Worm (Caenorhabditis elegans) whole organism, young adult: ENCODE results near the gene tag-307.

ENCODE experiments used
- B0035.1 ChIP-seq: sonication (generic microtip); optimal IDR thresholded peaks from 2 replicates; lab custom pipeline; 2016; ENCODE audit warnings: missing genetic modification characterization, mild to moderate bottlenecking, missing compliant biosample characterization, missing genotype, missing genetic modification reagents
- F10E7.11 ChIP-seq: sonication (generic microtip); optimal IDR thresholded peaks from 2 replicates; lab custom pipeline; 2017; ENCODE audit warnings: mild to moderate bottlenecking, missing genetic modification characterization, moderate library complexity, missing compliant biosample characterization
- F39B2.1 ChIP-seq: fragments of 200-800 bp; sonication (Bioruptor generic); IDR thresholded peaks from 2 replicates; pipeline ENCODE4 v1.3.6; 2022; ENCODE audit warnings: missing genetic modification reagents, missing genetic modification characterization, missing compliant biosample characterization
- F57C9.4 ChIP-seq: sonication (generic microtip); optimal IDR thresholded peaks from 2 replicates; lab custom pipeline; 2017; ENCODE audit warnings: mild to moderate bottlenecking, missing genetic modification characterization, missing compliant biosample characterization
- T07F8.4 ChIP-seq: sonication (generic microtip); optimal IDR thresholded peaks from 2 replicates; lab custom pipeline; 2016; ENCODE audit warnings: mild to moderate bottlenecking, missing genetic modification characterization, moderate library complexity, missing compliant biosample characterization
- T26A5.8 ChIP-seq: sonication (generic microtip); optimal IDR thresholded peaks from 2 replicates; lab custom pipeline; 2016; ENCODE audit warnings: missing genetic modification characterization, missing compliant biosample characterization
- Y56A3A.18 ChIP-seq: fragments of 200-800 bp; sonication (Bioruptor generic); IDR thresholded peaks from 2 replicates; pipeline ENCODE4 v1.3.6; 2022; ENCODE audit warnings: missing genetic modification reagents, missing genetic modification characterization, missing compliant biosample characterization
- Y67H2A.10 ChIP-seq: fragments of 200-800 bp; sonication (Bioruptor generic); conservative IDR thresholded peaks from 2 replicates; pipeline ENCODE4 v1.3.6; 2022; ENCODE audit warnings: missing genetic modification reagents, missing genetic modification characterization, missing compliant biosample characterization
- ama-1 ChIP-seq, 3 experiments: fragments of 150-350 bp in 1 of 3; sonication (generic microtip) in 2 of 3; optimal IDR thresholded peaks; 2 replicates each; lab custom pipeline; 2014 to 2018; ENCODE audit warnings: missing biosample characterization in 2 of 3, missing genetic modification characterization in 2 of 3, missing genetic modification reagents in 2 of 3
- aptf-3 ChIP-seq: fragments of 200-800 bp; sonication (Bioruptor generic); IDR thresholded peaks from 2 replicates; pipeline ENCODE4 v1.3.6; 2022; ENCODE audit warnings: missing genetic modification characterization, missing compliant biosample characterization
- athp-1 ChIP-seq: sonication (generic microtip); optimal IDR thresholded peaks from 2 replicates; lab custom pipeline; 2017; ENCODE audit warnings: mild to moderate bottlenecking, missing genetic modification characterization, missing compliant biosample characterization
- attf-3 ChIP-seq: fragments of 200-800 bp; sonication (Bioruptor generic); conservative IDR thresholded peaks from 2 replicates; pipeline ENCODE4 v1.3.6; 2022; ENCODE audit warnings: missing genetic modification reagents, missing genetic modification characterization, missing compliant biosample characterization
- attf-5 ChIP-seq: fragments of 200-800 bp; sonication (Bioruptor generic); optimal IDR thresholded peaks from 2 replicates; lab custom pipeline; 2018; ENCODE audit warnings: mild to moderate bottlenecking, missing genetic modification characterization, missing compliant biosample characterization
- ccch-3 ChIP-seq: fragments of 200-800 bp; sonication (Bioruptor generic); optimal IDR thresholded peaks from 2 replicates; lab custom pipeline; 2018; ENCODE audit warnings: mild to moderate bottlenecking, missing genetic modification characterization, missing compliant biosample characterization
- ceh-58 ChIP-seq: fragments of 200-800 bp; sonication (Bioruptor generic); IDR thresholded peaks from 2 replicates; pipeline ENCODE4 v1.3.6; 2022; ENCODE audit warnings: missing genetic modification characterization, missing compliant biosample characterization
- ceh-91 ChIP-seq: fragments of 200-800 bp; sonication (Bioruptor generic); IDR thresholded peaks from 2 replicates; pipeline ENCODE4 v1.3.6; 2022; ENCODE audit warnings: missing genetic modification reagents, missing genetic modification characterization, missing compliant biosample characterization
- chd-7 ChIP-seq: sonication (generic microtip); optimal IDR thresholded peaks from 2 replicates; lab custom pipeline; 2016; ENCODE audit warnings: mild to moderate bottlenecking, missing genetic modification characterization, moderate library complexity, missing compliant biosample characterization
- die-1 ChIP-seq: sonication (generic microtip); optimal IDR thresholded peaks from 2 replicates; lab custom pipeline; 2016; ENCODE audit warnings: missing genotype, mild to moderate bottlenecking, missing genetic modification characterization, missing compliant biosample characterization
- dox-1 ChIP-seq: fragments of 200-800 bp; sonication (Bioruptor generic); IDR thresholded peaks from 2 replicates; pipeline ENCODE4 v1.3.6; 2022; ENCODE audit warnings: missing genetic modification reagents, missing genetic modification characterization, missing compliant biosample characterization
- dpff-1 ChIP-seq: sonication (generic microtip); optimal IDR thresholded peaks from 2 replicates; lab custom pipeline; 2017; ENCODE audit warnings: mild to moderate bottlenecking, missing genetic modification characterization, missing compliant biosample characterization
- efl-1 ChIP-seq: fragments of 150-350 bp; optimal IDR thresholded peaks from 2 replicates; lab custom pipeline; 2014; ENCODE audit warnings: missing biosample characterization, missing genetic modification reagents, missing genetic modification characterization
- egl-18 ChIP-seq: fragments of 200-800 bp; sonication (Bioruptor generic); IDR thresholded peaks from 2 replicates; pipeline ENCODE4 v1.3.6; 2022; ENCODE audit warnings: missing genetic modification reagents, missing genetic modification characterization, missing compliant biosample characterization
- egl-44 ChIP-seq: fragments of 200-800 bp; sonication (Bioruptor generic); IDR thresholded peaks from 2 replicates; pipeline ENCODE4 v1.3.6; 2022; ENCODE audit warnings: missing genetic modification reagents, missing genetic modification characterization, missing compliant biosample characterization
- egrh-3 ChIP-seq: fragments of 200-800 bp; sonication (Bioruptor generic); IDR thresholded peaks from 2 replicates; pipeline ENCODE4 v1.3.6; 2022; ENCODE audit warnings: missing genetic modification reagents, missing genetic modification characterization, missing compliant biosample characterization
- ekl-4 ChIP-seq: fragments of 200-800 bp; sonication (Bioruptor generic); IDR thresholded peaks from 2 replicates; pipeline ENCODE4 v1.3.6; 2022; ENCODE audit warnings: missing genetic modification reagents, missing genetic modification characterization, missing compliant biosample characterization
- ets-4 ChIP-seq: fragments of 200-800 bp; sonication (Bioruptor generic); optimal IDR thresholded peaks from 2 replicates; lab custom pipeline; 2018; ENCODE audit warnings: mild to moderate bottlenecking, missing genetic modification characterization, missing compliant biosample characterization
- him-1 ChIP-seq: sonication (generic microtip); optimal IDR thresholded peaks from 2 replicates; lab custom pipeline; 2016; ENCODE audit warnings: missing genotype, missing genetic modification reagents, missing genetic modification characterization, missing compliant biosample characterization
- hlh-26 ChIP-seq: fragments of 200-800 bp; sonication (Bioruptor generic); conservative IDR thresholded peaks from 2 replicates; pipeline ENCODE4 v1.3.6; 2022; ENCODE audit warnings: missing genetic modification reagents, missing genetic modification characterization, missing compliant biosample characterization
- hsf-1 ChIP-seq: fragments of 200-800 bp; sonication (Bioruptor generic); IDR thresholded peaks from 2 replicates; pipeline ENCODE4 v1.3.6; 2022; ENCODE audit warnings: missing genetic modification reagents, missing genetic modification characterization, missing compliant biosample characterization
- let-526 ChIP-seq: fragments of 200-800 bp; sonication (Bioruptor generic); IDR thresholded peaks from 2 replicates; pipeline ENCODE4 v1.3.6; 2022; ENCODE audit warnings: missing genetic modification reagents, missing genetic modification characterization, missing compliant biosample characterization
- let-607 ChIP-seq, 2 experiments: fragments of 200-800 bp in 1 of 2; sonication (Bioruptor generic) in 1 of 2; sonication (generic microtip) in 1 of 2; optimal IDR thresholded peaks; 2 replicates each; lab custom pipeline; 2016 to 2018; ENCODE audit warnings: mild to moderate bottlenecking in 2 of 2, missing compliant biosample characterization in 2 of 2, missing genetic modification characterization in 2 of 2, moderate library complexity in 2 of 2, missing genotype in 1 of 2
- lin-54 ChIP-seq: fragments of 200-800 bp; sonication (Bioruptor generic); optimal IDR thresholded peaks from 2 replicates; lab custom pipeline; 2018; ENCODE audit warnings: mild to moderate bottlenecking, missing genetic modification characterization, missing compliant biosample characterization
- lir-1 ChIP-seq: fragments of 200-800 bp; sonication (Bioruptor generic); conservative IDR thresholded peaks from 2 replicates; pipeline ENCODE4 v1.3.6; 2022; ENCODE audit warnings: missing genetic modification reagents, missing genetic modification characterization, missing compliant biosample characterization
- lsl-1 ChIP-seq: fragments of 200-800 bp; sonication (Bioruptor generic); optimal IDR thresholded peaks from 2 replicates; lab custom pipeline; 2018; ENCODE audit warnings: mild to moderate bottlenecking, missing genetic modification characterization, moderate library complexity, missing compliant biosample characterization
- mes-4 ChIP-seq: sonication (generic microtip); optimal IDR thresholded peaks from 2 replicates; lab custom pipeline; 2016; ENCODE audit warnings: missing genotype, missing genetic modification characterization, missing compliant biosample characterization
- repo-1 ChIP-seq: sonication (generic microtip); optimal IDR thresholded peaks from 2 replicates; lab custom pipeline; 2017; ENCODE audit warnings: mild to moderate bottlenecking, missing genetic modification characterization, missing compliant biosample characterization
- sea-2 ChIP-seq: fragments of 200-800 bp; sonication (Bioruptor generic); IDR thresholded peaks from 2 replicates; pipeline ENCODE4 v1.3.6; 2022; ENCODE audit warnings: missing genetic modification characterization, missing compliant biosample characterization
- snpc-1.3 ChIP-seq: sonication (generic microtip); optimal IDR thresholded peaks from 2 replicates; lab custom pipeline; 2017; ENCODE audit warnings: missing genetic modification characterization, mild to moderate bottlenecking, missing compliant biosample characterization, antibody characterized with exemption, moderate library complexity, missing genotype, missing genetic modification reagents; ENCODE audit not compliant: insufficient read depth
- snpc-4 ChIP-seq, 5 experiments: fragments of 150-350 bp in 1 of 5; sonication (generic microtip) in 4 of 5; optimal IDR thresholded peaks; 2 replicates each; lab custom pipeline; 2014 to 2018; ENCODE audit warnings: missing genetic modification characterization in 5 of 5, missing biosample characterization in 3 of 5, antibody characterized with exemption in 2 of 5, mild to moderate bottlenecking in 2 of 5, missing compliant biosample characterization in 2 of 5, missing genotype in 2 of 5, moderate library complexity in 2 of 5, missing genetic modification reagents in 1 of 5
- tlf-1 ChIP-seq: fragments of 200-800 bp; sonication (Bioruptor generic); optimal IDR thresholded peaks from 2 replicates; lab custom pipeline; 2018; ENCODE audit warnings: mild to moderate bottlenecking, missing genetic modification characterization, missing compliant biosample characterization
- unc-130 ChIP-seq: sonication (generic microtip); optimal IDR thresholded peaks from 2 replicates; lab custom pipeline; 2016; ENCODE audit warnings: missing genetic modification reagents, missing genetic modification characterization, missing compliant biosample characterization
- zim-3 ChIP-seq: sonication (generic microtip); optimal IDR thresholded peaks from 2 replicates; lab custom pipeline; 2017; ENCODE audit warnings: mild to moderate bottlenecking, missing genetic modification characterization, moderate library complexity, missing compliant biosample characterization
- ztf-18 ChIP-seq: sonication (generic microtip); optimal IDR thresholded peaks from 2 replicates; lab custom pipeline; 2016; ENCODE audit warnings: missing genotype, mild to moderate bottlenecking, missing genetic modification characterization, missing compliant biosample characterization
- ztf-22 ChIP-seq: fragments of 200-800 bp; sonication (Bioruptor generic); optimal IDR thresholded peaks from 2 replicates; lab custom pipeline; 2018; ENCODE audit warnings: mild to moderate bottlenecking, missing genetic modification characterization, moderate library complexity, missing compliant biosample characterization
- ztf-28 ChIP-seq: fragments of 200-800 bp; sonication (Bioruptor generic); IDR thresholded peaks from 2 replicates; pipeline ENCODE4 v1.3.6; 2022; ENCODE audit warnings: missing genetic modification reagents, missing genetic modification characterization, missing compliant biosample characterization
- ztf-3 ChIP-seq: fragments of 200-800 bp; sonication (Bioruptor generic); optimal IDR thresholded peaks from 2 replicates; lab custom pipeline; 2018; ENCODE audit warnings: mild to moderate bottlenecking, missing genetic modification characterization, missing compliant biosample characterization

tag-307 gene

ce11 chrIII:7854494-7855184, 2.4 kb downstream of the tag-307 start, which contains the start of gene rpl-35 (continued):
- TF ChIP-seq chd-7: peak; percentile 99
- TF ChIP-seq ccch-3 (GFP tag; lab: Kevin White, UChicago): peak; percentile 85
- peak; percentile 100 for TF ChIP-seq tlf-1 (GFP tag; lab: Kevin White, UChicago)
- peak; percentile 97 for TF ChIP-seq lsl-1 (GFP tag; lab: Kevin White, UChicago)
- TF ChIP-seq egl-18 (GFP tag; lab: Robert Waterston, UW): peak; percentile 99
- TF ChIP-seq repo-1: peak; percentile 99
- TF ChIP-seq ceh-58 (GFP tag; lab: Robert Waterston, UW): peak; percentile 72; the same call in 1 of the 2 replicates
- TF ChIP-seq attf-5 (GFP tag; lab: Kevin White, UChicago): peak; percentile 100
- TF ChIP-seq let-607 (tag; optimal IDR thresholded peaks at IDR 0.05; lab: Kevin White, UChicago): peak; percentile 94 to 97
- peak; percentile 85 for TF ChIP-seq egrh-3 (GFP tag; lab: Robert Waterston, UW)
- TF ChIP-seq F10E7.11 (tag; lab: Kevin White, UChicago): peak; percentile 89
- TF ChIP-seq snpc-4 (GFP tag; optimal IDR thresholded peaks at IDR 0.05; lab: Kevin White, UChicago): peak; percentile 93
- peak; percentile 90 to 95 (median 91) for TF ChIP-seq snpc-4 (tag; optimal IDR thresholded peaks at IDR 0.05; lab: Kevin White, UChicago)
- peak; percentile 10 for TF ChIP-seq ama-1 (optimal IDR thresholded peaks at IDR 0.05; lab: Kevin White, UChicago)
- TF ChIP-seq ama-1 (GFP tag; optimal IDR thresholded peaks at IDR 0.05; lab: Kevin White, UChicago): peak; percentile 62 to 79
- TF ChIP-seq sea-2 (GFP tag; lab: Robert Waterston, UW): peak; percentile 93
- peak; percentile 100 for TF ChIP-seq athp-1 (tag; lab: Kevin White, UChicago)
- TF ChIP-seq T07F8.4 (tag; lab: Kevin White, UChicago): peak; percentile 91
- peak; percentile 66 for TF ChIP-seq dpff-1
- TF ChIP-seq hlh-26 (GFP tag; lab: Robert Waterston, UW): no peak
- TF ChIP-seq zim-3 (tag; lab: Kevin White, UChicago): peak; percentile 87
- peak; percentile 96 for TF ChIP-seq ztf-22
- peak; percentile 99 for TF ChIP-seq him-1 (tag; lab: Kevin White, UChicago)
- TF ChIP-seq F39B2.1: peak; percentile 95
- peak; percentile 85 for TF ChIP-seq T26A5.8 (tag; lab: Kevin White, UChicago)
- peak; percentile 93 for TF ChIP-seq hsf-1 (GFP tag; lab: Robert Waterston, UW)
- TF ChIP-seq mes-4 (tag; lab: Kevin White, UChicago): peak; percentile 75
- peak; percentile 80 for TF ChIP-seq die-1
- peak; percentile 99 for TF ChIP-seq ztf-28
- peak; percentile 97 for TF ChIP-seq Y67H2A.10 (GFP tag; lab: Robert Waterston, UW)
- peak; percentile 99 for TF ChIP-seq efl-1 (GFP tag; lab: Kevin White, UChicago)
- peak; percentile 99 for TF ChIP-seq ceh-91 (GFP tag; lab: Robert Waterston, UW)
- peak; percentile 84 for TF ChIP-seq F57C9.4 (tag; lab: Kevin White, UChicago)
- TF ChIP-seq B0035.1 (tag; lab: Kevin White, UChicago): peak; percentile 95
- peak; percentile 96; the same call in 1 of the 2 replicates for TF ChIP-seq aptf-3 (GFP tag; lab: Robert Waterston, UW)
- peak; percentile 100 for TF ChIP-seq lin-54 (GFP tag; lab: Kevin White, UChicago)
- TF ChIP-seq egl-44 (GFP tag; lab: Robert Waterston, UW): peak; percentile 99
- peak; percentile 99; the same call in 1 of the 2 replicates for TF ChIP-seq Y56A3A.18 (GFP tag; lab: Robert Waterston, UW)
- peak; percentile 99 for TF ChIP-seq ekl-4 (GFP tag; lab: Robert Waterston, UW)
- TF ChIP-seq unc-130 (GFP tag; lab: Kevin White, UChicago): peak; percentile 98
- TF ChIP-seq dox-1: peak; percentile 100
- peak; percentile 99 for TF ChIP-seq ets-4
- peak; percentile 99 for TF ChIP-seq let-526 (GFP tag; lab: Robert Waterston, UW)
- peak; percentile 92 for TF ChIP-seq ztf-18 (tag; lab: Kevin White, UChicago)
- peak; percentile 92 for TF ChIP-seq attf-3 (GFP tag; lab: Robert Waterston, UW)
- peak; percentile 93 for TF ChIP-seq ztf-3
- TF ChIP-seq lir-1: peak; percentile 99
- peak; percentile 98 for TF ChIP-seq snpc-1.3 (tag; lab: Kevin White, UChicago)
